Fruit fly (Drosophila melanogaster): ENCODE results near the gene CG5078.

Gene CG5078

dm6 chr3L:20517897-20518804 lies 12.3 kb downstream of the CG5078 start (continued):
- TF ChIP-seq mld (GFP tag; IDR thresholded peaks at IDR 0.05; ENCODE audit: partially characterized antibody): no peak
- TF ChIP-seq wdn (GFP tag; IDR thresholded peaks at IDR 0.05): 0 out of 2 replicates have a peak, but pooled peaks have one; percentile 18
- TF ChIP-seq fu2 (GFP tag; optimal IDR thresholded peaks at IDR 0.05): peak; percentile 11
- peak; percentile 87 for TF ChIP-seq psq (GFP tag; optimal IDR thresholded peaks at IDR 0.05)
- no peak for TF ChIP-seq schlank (tag; optimal IDR thresholded peaks at IDR 0.05)
- no peak for TF ChIP-seq Atf6 (GFP tag; IDR thresholded peaks at IDR 0.05)
- TF ChIP-seq CG1602 (GFP tag; optimal IDR thresholded peaks at IDR 0.05): no peak
- TF ChIP-seq caup (GFP tag; optimal IDR thresholded peaks at IDR 0.05; ENCODE audit: severe bottlenecking): peak; percentile 21
- peak; percentile 8 for TF ChIP-seq CG13424 (tag; optimal IDR thresholded peaks at IDR 0.05)
- peak; percentile 13 for TF ChIP-seq CG18262 (tag; optimal IDR thresholded peaks at IDR 0.05)
- no peak for TF ChIP-seq Camta (GFP tag; optimal IDR thresholded peaks at IDR 0.05)
- no peak for TF ChIP-seq CG15601 (tag; optimal IDR thresholded peaks at IDR 0.05)
- TF ChIP-seq CG32767 (GFP tag; IDR thresholded peaks at IDR 0.05): no peak
- no peak for TF ChIP-seq Poxn (GFP tag; IDR thresholded peaks at IDR 0.05)
- TF ChIP-seq Rfx (GFP tag; IDR thresholded peaks at IDR 0.05): peak; percentile 54
- TF ChIP-seq CG6765 (GFP tag; optimal IDR thresholded peaks at IDR 0.05): peak; percentile 45
- TF ChIP-seq CG8089 (GFP tag; optimal IDR thresholded peaks at IDR 0.05): no peak
- no peak for TF ChIP-seq CG43689 (GFP tag; IDR thresholded peaks at IDR 0.05)
- no peak for TF ChIP-seq CG2129 (GFP tag; IDR thresholded peaks at IDR 0.05; ENCODE audit: partially characterized antibody)
- no peak for TF ChIP-seq CG4730 (GFP tag; IDR thresholded peaks at IDR 0.05)
- no peak for TF ChIP-seq gt (GFP tag; IDR thresholded peaks at IDR 0.05)
- TF ChIP-seq peb (GFP tag; IDR thresholded peaks at IDR 0.05): no peak
- TF ChIP-seq ssp (GFP tag; IDR thresholded peaks at IDR 0.05): no peak
- TF ChIP-seq jing (GFP tag; optimal IDR thresholded peaks at IDR 0.05): no peak
- TF ChIP-seq CG14860 (GFP tag; IDR thresholded peaks at IDR 0.05; ENCODE audit: partially characterized antibody): no peak
- peak; percentile 57 for TF ChIP-seq shn (GFP tag; optimal IDR thresholded peaks at IDR 0.05)
- TF ChIP-seq CG34422 (GFP tag; IDR thresholded peaks at IDR 0.05): peak; percentile 50; the same call in 1 of the 3 replicates
- TF ChIP-seq chif (GFP tag; optimal IDR thresholded peaks at IDR 0.05): peak in 1 of 2 experiments; percentile 7
- no peak for TF ChIP-seq vnd (GFP tag; IDR thresholded peaks at IDR 0.05; ENCODE audit: partially characterized antibody)
- no peak for TF ChIP-seq dan (GFP tag; IDR thresholded peaks at IDR 0.05)
- TF ChIP-seq CG10565 (GFP tag; optimal IDR thresholded peaks at IDR 0.05): no peak
- peak; percentile 56 for TF ChIP-seq bab2 (GFP tag; optimal IDR thresholded peaks at IDR 0.05)
- peak; percentile 31; the same call in 1 of the 3 replicates for TF ChIP-seq zfh1 (GFP tag; IDR thresholded peaks at IDR 0.05)
- TF ChIP-seq toy (GFP tag; IDR thresholded peaks at IDR 0.05): no peak
- TF ChIP-seq Fer3 (tag; optimal IDR thresholded peaks at IDR 0.05): peak; percentile 34
- TF ChIP-seq CG7987 (GFP tag; optimal IDR thresholded peaks at IDR 0.05): no peak
- peak; percentile 15 for TF ChIP-seq Chrac-16 (GFP tag; optimal IDR thresholded peaks at IDR 0.05)
- peak; percentile 5 for TF ChIP-seq dmrt11E (tag; optimal IDR thresholded peaks at IDR 0.05)
- no peak for TF ChIP-seq CG4404 (GFP tag; IDR thresholded peaks at IDR 0.05)
- no peak for TF ChIP-seq Mrtf (GFP tag; IDR thresholded peaks at IDR 0.05)
- no peak for TF ChIP-seq Dll (GFP tag; IDR thresholded peaks at IDR 0.05; ENCODE audit: partially characterized antibody)
- TF ChIP-seq fd3F (GFP tag; optimal IDR thresholded peaks at IDR 0.05): no peak
- TF ChIP-seq CG3163 (GFP tag; optimal IDR thresholded peaks at IDR 0.05): peak; percentile 75
- TF ChIP-seq bcd (GFP tag; optimal IDR thresholded peaks at IDR 0.05): peak; percentile 13
- TF ChIP-seq CG18011 (GFP tag; optimal IDR thresholded peaks at IDR 0.05): no peak
- no peak for TF ChIP-seq tll (GFP tag; optimal IDR thresholded peaks at IDR 0.05)
- peak; percentile 17 for TF ChIP-seq jumu (GFP tag; optimal IDR thresholded peaks at IDR 0.05)
- no peak for TF ChIP-seq CG6791 (GFP tag; IDR thresholded peaks at IDR 0.05; ENCODE audit: partially characterized antibody)
